Worm (Caenorhabditis elegans) whole organism, early embryonic: Measurements from ENCODE around the gene F09C6.3.

ENCODE experiments used
- aly-1 ChIP-seq: sonication (generic microtip); optimal IDR thresholded peaks from 2 replicates; lab custom pipeline; 2016; ENCODE audit warnings: missing genetic modification characterization, missing compliant biosample characterization
- ama-1 ChIP-seq: fragments of 150-350 bp; optimal IDR thresholded peaks from 2 replicates; lab custom pipeline; 2014
- ceh-13 ChIP-seq: fragments of 200-800 bp; sonication (Bioruptor generic); optimal IDR thresholded peaks from 2 replicates; lab custom pipeline; 2018; ENCODE audit warnings: mild to moderate bottlenecking, missing genetic modification characterization, missing compliant biosample characterization
- ets-7 ChIP-seq: sonication (generic microtip); optimal IDR thresholded peaks from 2 replicates; lab custom pipeline; 2016; ENCODE audit warnings: missing genotype, missing genetic modification characterization, missing compliant biosample characterization
- flt-1 ChIP-seq: fragments of 200-800 bp; sonication (Bioruptor generic); IDR thresholded peaks from 2 replicates; pipeline ENCODE4 v1.3.6; 2022; ENCODE audit warnings: missing genetic modification characterization, missing compliant biosample characterization
- scrt-1 ChIP-seq: fragments of 200-800 bp; sonication (Bioruptor generic); IDR thresholded peaks from 2 replicates; pipeline ENCODE4 v1.3.6; 2022; ENCODE audit warnings: missing genetic modification characterization, missing compliant biosample characterization

DNA sequence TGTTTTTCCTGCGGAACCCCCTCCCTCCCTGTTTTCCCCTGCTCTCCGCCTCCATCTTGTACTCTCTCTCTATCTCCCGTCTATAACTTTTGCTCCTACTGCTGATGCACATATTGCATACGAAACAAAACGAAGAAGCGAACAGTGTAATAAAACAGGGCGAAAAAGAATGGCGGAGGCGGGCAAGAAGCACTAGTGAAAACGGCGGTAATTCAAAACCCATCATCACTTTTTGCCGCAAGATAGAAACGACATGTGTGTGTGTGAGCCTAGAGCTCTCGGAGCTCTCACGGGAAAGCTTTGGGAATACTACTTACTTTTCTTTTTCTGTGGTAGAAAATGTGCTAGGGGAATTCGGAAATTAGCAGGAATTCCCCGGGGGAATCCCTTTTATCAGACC is 43.9 kb downstream of the F09C6.3 start:
- TF ChIP-seq scrt-1 (GFP tag; lab: Robert Waterston, UW) (no peak), ets-7 (tag; lab: Kevin White, UChicago) (no peak), ceh-13 (GFP tag; lab: Kevin White, UChicago) (no peak), ama-1 (no peak), aly-1 (tag; lab: Kevin White, UChicago) (no peak), flt-1 (GFP tag; lab: Robert Waterston, UW) (no peak)
